Worm (Caenorhabditis elegans) whole organism, L4 larva: ENCODE measurements around the gene C50F4.9.

ENCODE experiments used
- D1046.2 ChIP-seq: fragments of 200-800 bp; sonication (Bioruptor generic); IDR thresholded peaks from 2 replicates; pipeline ENCODE4 v1.3.6; 2022; ENCODE audit warnings: missing genetic modification characterization, missing compliant biosample characterization
- F26F4.8 ChIP-seq: fragments of 200-800 bp; sonication (Bioruptor generic); conservative IDR thresholded peaks from 2 replicates; pipeline ENCODE4 v1.3.6; 2022; ENCODE audit warnings: missing genetic modification characterization, missing compliant biosample characterization
- F44E2.7 ChIP-seq: fragments of 200-800 bp; sonication (Bioruptor generic); IDR thresholded peaks from 2 replicates; pipeline ENCODE4 v2.1.2; 2022; ENCODE audit warnings: missing genetic modification characterization, missing compliant biosample characterization
- R02D3.7 ChIP-seq: fragments of 150-350 bp; sonication (generic microtip); optimal IDR thresholded peaks from 3 replicates; lab custom pipeline; 2014; ENCODE audit warnings: missing biosample characterization, missing genetic modification characterization
- T26A8.4 ChIP-seq: fragments of 200-800 bp; sonication (Bioruptor generic); IDR thresholded peaks from 2 replicates; pipeline ENCODE4 v1.3.6; 2022; ENCODE audit warnings: missing genetic modification characterization, missing compliant biosample characterization
- Y105C5A.15 ChIP-seq: fragments of 200-800 bp; sonication (Bioruptor generic); IDR thresholded peaks from 2 replicates; pipeline ENCODE4 v1.3.6; 2022; ENCODE audit warnings: missing genetic modification characterization, missing compliant biosample characterization
- Y48G9A.11 ChIP-seq: fragments of 200-800 bp; sonication (Bioruptor generic); IDR thresholded peaks from 2 replicates; pipeline ENCODE4 v1.3.6; 2022; ENCODE audit warnings: missing genetic modification reagents, missing genetic modification characterization, missing compliant biosample characterization
- Y5F2A.4 ChIP-seq: fragments of 200-800 bp; sonication (Bioruptor generic); optimal IDR thresholded peaks from 2 replicates; lab custom pipeline; 2018; ENCODE audit warnings: mild to moderate bottlenecking, missing genetic modification characterization, missing compliant biosample characterization
- aly-2 ChIP-seq: sonication (generic microtip); optimal IDR thresholded peaks from 2 replicates; lab custom pipeline; 2018; ENCODE audit warnings: missing biosample characterization, missing genetic modification characterization
- ama-1 ChIP-seq: fragments of 150-350 bp; optimal IDR thresholded peaks from 2 replicates; lab custom pipeline; 2014; ENCODE audit warnings: inconsistent platforms, mixed read lengths
- attf-4 ChIP-seq: sonication (generic microtip); optimal IDR thresholded peaks from 3 replicates; lab custom pipeline; 2017; ENCODE audit warnings: missing biosample characterization, missing genetic modification characterization
- ceh-82 ChIP-seq: sonication (generic microtip); optimal IDR thresholded peaks from 2 replicates; lab custom pipeline; 2017; ENCODE audit warnings: missing biosample characterization, missing genetic modification characterization
- cey-2 ChIP-seq: sonication (generic microtip); optimal IDR thresholded peaks from 3 replicates; lab custom pipeline; 2017; ENCODE audit warnings: missing genetic modification characterization, mild to moderate bottlenecking, missing compliant biosample characterization, antibody characterized with exemption, borderline replicate concordance; ENCODE audit not compliant: insufficient read depth
- ctbp-1 ChIP-seq: fragments of 200-800 bp; sonication (Bioruptor generic); IDR thresholded peaks from 2 replicates; pipeline ENCODE4 v1.3.6; 2022; ENCODE audit warnings: missing genetic modification reagents, missing genetic modification characterization, missing compliant biosample characterization
- daf-8 ChIP-seq: fragments of 200-800 bp; sonication (Bioruptor generic); IDR thresholded peaks from 2 replicates; pipeline ENCODE4 v1.3.6; 2022; ENCODE audit warnings: missing genetic modification characterization, missing compliant biosample characterization
- dmd-6 ChIP-seq: fragments of 200-800 bp; sonication (Bioruptor generic); IDR thresholded peaks from 2 replicates; pipeline ENCODE4 v1.3.6; 2022; ENCODE audit warnings: missing genetic modification reagents, missing genetic modification characterization, missing compliant biosample characterization
- dmd-8 ChIP-seq: fragments of 200-800 bp; sonication (Bioruptor generic); IDR thresholded peaks from 2 replicates; pipeline ENCODE4 v1.3.6; 2022; ENCODE audit warnings: missing genetic modification characterization, missing compliant biosample characterization
- dmd-9 ChIP-seq: fragments of 200-800 bp; sonication (Bioruptor generic); IDR thresholded peaks from 2 replicates; pipeline ENCODE4 v1.3.6; 2022; ENCODE audit warnings: missing genetic modification reagents, missing genetic modification characterization, missing compliant biosample characterization
- dve-1 ChIP-seq: sonication (generic microtip); optimal IDR thresholded peaks from 2 replicates; lab custom pipeline; 2017; ENCODE audit warnings: antibody characterized with exemption, mild to moderate bottlenecking, missing genetic modification characterization, missing compliant biosample characterization; ENCODE audit not compliant: insufficient read depth
- egl-43 ChIP-seq: fragments of 200-800 bp; sonication (Bioruptor generic); IDR thresholded peaks from 2 replicates; pipeline ENCODE4 v1.3.6; 2022; ENCODE audit warnings: missing genetic modification reagents, missing genetic modification characterization, missing compliant biosample characterization
- fkh-10 ChIP-seq: fragments of 150-350 bp; optimal IDR thresholded peaks from 2 replicates; lab custom pipeline; 2014; ENCODE audit warnings: missing biosample characterization, missing genetic modification reagents, missing genetic modification characterization
- fos-1 ChIP-seq: fragments of 150-350 bp; optimal IDR thresholded peaks from 2 replicates; lab custom pipeline; 2014; ENCODE audit warnings: missing biosample characterization, missing genetic modification characterization
- hif-1 ChIP-seq, 2 experiments: sonication (generic microtip); optimal IDR thresholded peaks; 2 replicates each; lab custom pipeline; 2016 to 2017; ENCODE audit warnings: missing compliant biosample characterization in 2 of 2, missing genetic modification characterization in 2 of 2, missing genetic modification reagents in 2 of 2, missing genotype in 2 of 2, mild to moderate bottlenecking in 1 of 2
- hlh-30 ChIP-seq: sonication (generic microtip); optimal IDR thresholded peaks from 2 replicates; lab custom pipeline; 2017; ENCODE audit warnings: antibody characterized with exemption, mild to moderate bottlenecking, missing genetic modification characterization, missing compliant biosample characterization; ENCODE audit not compliant: insufficient read depth
- lin-1 ChIP-seq: fragments of 200-800 bp; sonication (Bioruptor generic); IDR thresholded peaks from 2 replicates; pipeline ENCODE4 v1.3.6; 2022; ENCODE audit warnings: missing genetic modification reagents, missing genetic modification characterization, missing compliant biosample characterization
- lin-13 ChIP-seq: fragments of 150-350 bp; optimal IDR thresholded peaks from 2 replicates; lab custom pipeline; 2014; ENCODE audit warnings: missing biosample characterization, missing genetic modification reagents, missing genetic modification characterization
- lir-3 ChIP-seq: sonication (generic microtip); optimal IDR thresholded peaks from 2 replicates; lab custom pipeline; 2016; ENCODE audit warnings: mild to moderate bottlenecking, missing genetic modification characterization, missing compliant biosample characterization
- madf-9 ChIP-seq: fragments of 200-800 bp; sonication (Bioruptor generic); conservative IDR thresholded peaks from 2 replicates; pipeline ENCODE4 v1.3.6; 2022; ENCODE audit warnings: missing genetic modification reagents, missing genetic modification characterization, missing compliant biosample characterization
- mdl-1 ChIP-seq, 2 experiments: fragments of 150-350 bp in 1 of 2; sonication (generic microtip) in 1 of 2; optimal IDR thresholded peaks; 2 replicates each; lab custom pipeline; 2014 to 2017; ENCODE audit warnings: missing biosample characterization in 2 of 2, missing genetic modification characterization in 2 of 2
- mep-1 ChIP-seq: fragments of 150-350 bp; sonication (generic microtip); optimal IDR thresholded peaks from 3 replicates; lab custom pipeline; 2014; ENCODE audit warnings: missing biosample characterization, missing genetic modification characterization
- mes-2 ChIP-seq: sonication (generic microtip); optimal IDR thresholded peaks from 2 replicates; lab custom pipeline; 2016; ENCODE audit warnings: missing genotype, mild to moderate bottlenecking, missing genetic modification characterization, missing compliant biosample characterization; ENCODE audit not compliant: poor library complexity, severe bottlenecking
- mxl-2 ChIP-seq: fragments of 200-800 bp; sonication (Bioruptor generic); conservative IDR thresholded peaks from 2 replicates; pipeline ENCODE4 v1.3.6; 2022; ENCODE audit warnings: missing genetic modification reagents, missing genetic modification characterization, missing compliant biosample characterization
- mxl-3 ChIP-seq: fragments of 200-800 bp; sonication (Bioruptor generic); optimal IDR thresholded peaks from 2 replicates; lab custom pipeline; 2018; ENCODE audit warnings: mild to moderate bottlenecking, missing genetic modification characterization, missing compliant biosample characterization
- nhr-10 ChIP-seq: fragments of 150-350 bp; optimal IDR thresholded peaks from 2 replicates; lab custom pipeline; 2014; ENCODE audit warnings: missing biosample characterization, missing genetic modification characterization
- nhr-102 ChIP-seq: sonication (generic microtip); optimal IDR thresholded peaks from 2 replicates; lab custom pipeline; 2016; ENCODE audit warnings: mild to moderate bottlenecking, missing genetic modification characterization, moderate library complexity, missing compliant biosample characterization
- nhr-11 ChIP-seq: fragments of 150-350 bp; optimal IDR thresholded peaks from 2 replicates; lab custom pipeline; 2014; ENCODE audit warnings: missing biosample characterization, missing genetic modification characterization
- nhr-111 ChIP-seq: fragments of 200-800 bp; sonication (Bioruptor generic); optimal IDR thresholded peaks from 2 replicates; lab custom pipeline; 2018; ENCODE audit warnings: mild to moderate bottlenecking, missing genetic modification characterization, missing compliant biosample characterization
- nhr-237 ChIP-seq: sonication (generic microtip); optimal IDR thresholded peaks from 2 replicates; lab custom pipeline; 2017; ENCODE audit warnings: missing biosample characterization, missing genetic modification characterization
- nhr-48 ChIP-seq: sonication (generic microtip); optimal IDR thresholded peaks from 2 replicates; lab custom pipeline; 2016; ENCODE audit warnings: mild to moderate bottlenecking, missing genetic modification characterization, missing compliant biosample characterization
- nhr-77 ChIP-seq: fragments of 150-350 bp; optimal IDR thresholded peaks from 2 replicates; lab custom pipeline; 2014; ENCODE audit warnings: missing biosample characterization, missing genetic modification characterization
- pha-4 ChIP-seq, 2 experiments: fragments of 150-350 bp in 1 of 2; fragments of 200-800 bp in 1 of 2; sonication (Bioruptor generic) in 1 of 2; IDR thresholded peaks in 1 of 2; optimal IDR thresholded peaks in 1 of 2; 2 replicates each; pipeline versions ENCODE4 v1.3.6 to Lab custom; 2014 to 2022; ENCODE audit warnings: missing genetic modification characterization in 2 of 2, missing genetic modification reagents in 2 of 2, missing biosample characterization in 1 of 2, missing compliant biosample characterization in 1 of 2
- skn-1 ChIP-seq: fragments of 150-350 bp; optimal IDR thresholded peaks from 2 replicates; lab custom pipeline; 2014; ENCODE audit warnings: missing biosample characterization, missing genetic modification characterization
- tag-97 ChIP-seq: fragments of 200-800 bp; sonication (Bioruptor generic); IDR thresholded peaks from 2 replicates; pipeline ENCODE4 v1.3.6; 2022; ENCODE audit warnings: missing genetic modification characterization, missing compliant biosample characterization
- tra-1 ChIP-seq: fragments of 200-800 bp; sonication (Bioruptor generic); IDR thresholded peaks from 2 replicates; pipeline ENCODE4 v1.3.6; 2022; ENCODE audit warnings: missing genetic modification reagents, missing genetic modification characterization, missing compliant biosample characterization
- unc-39 ChIP-seq: sonication (generic microtip); optimal IDR thresholded peaks from 2 replicates; lab custom pipeline; 2017; ENCODE audit warnings: missing biosample characterization, missing genetic modification characterization
- unc-62 ChIP-seq, 3 experiments: fragments of 150-350 bp in 1 of 3; sonication (generic microtip); optimal IDR thresholded peaks in 2 of 3; peaks in 1 of 3; 1 replicate in 1 of 3; 2 replicates in 2 of 3; lab custom pipeline; 2014 to 2017; ENCODE audit warnings: missing biosample characterization in 3 of 3, missing genetic modification characterization in 3 of 3, missing genetic modification reagents in 3 of 3, missing genotype in 1 of 3
- zag-1 ChIP-seq: fragments of 150-350 bp; optimal IDR thresholded peaks from 2 replicates; lab custom pipeline; 2014; ENCODE audit warnings: missing biosample characterization, missing genetic modification characterization
- zip-11 ChIP-seq: fragments of 200-800 bp; sonication (Bioruptor generic); IDR thresholded peaks from 2 replicates; pipeline ENCODE4 v1.3.6; 2022; ENCODE audit warnings: missing genetic modification characterization, missing compliant biosample characterization
- zip-2 ChIP-seq: fragments of 150-350 bp; optimal IDR thresholded peaks from 2 replicates; lab custom pipeline; 2014; ENCODE audit warnings: missing biosample characterization, missing genetic modification characterization

Gene C50F4.9

DNA sequence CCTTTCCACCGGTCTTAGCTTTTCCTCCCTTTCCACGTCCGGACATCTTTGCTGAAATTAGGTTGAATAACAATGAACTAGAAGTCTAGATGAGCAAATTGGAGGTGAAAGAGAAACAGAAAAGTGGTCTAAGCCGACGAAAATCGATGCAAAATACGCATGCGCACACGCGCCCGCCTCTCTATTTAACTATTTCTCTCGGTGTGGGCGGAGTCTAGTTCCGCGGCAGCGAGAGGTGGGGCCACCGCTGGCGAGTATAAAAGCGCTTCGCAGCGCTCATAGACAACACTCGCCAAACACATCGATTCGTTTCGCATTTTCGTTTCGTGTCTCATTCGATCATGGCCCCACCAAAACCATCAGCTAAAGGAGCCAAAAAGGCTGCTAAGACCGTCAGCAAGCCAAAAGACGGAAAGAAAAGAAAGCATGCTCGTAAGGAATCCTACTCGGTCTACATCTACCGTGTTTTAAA is 21.3 kb upstream of the C50F4.9 start, which contains the start of the genes his-35 and his-41 (continued):
- peak in 1 of 2 experiments; percentile 11 for TF ChIP-seq mdl-1 (tag; optimal IDR thresholded peaks at IDR 0.05; lab: Kevin White, UChicago)
- no peak for TF ChIP-seq unc-39 (tag; lab: Kevin White, UChicago)
- no peak for TF ChIP-seq cey-2
- no peak for TF ChIP-seq zip-2 (tag; lab: Kevin White, UChicago)
- no peak for TF ChIP-seq lir-3 (tag; lab: Kevin White, UChicago)
- no peak for TF ChIP-seq Y105C5A.15 (GFP tag; lab: Robert Waterston, UW)
- TF ChIP-seq D1046.2 (GFP tag; lab: Robert Waterston, UW) = no peak
- no peak for TF ChIP-seq Y5F2A.4 (GFP tag; lab: Kevin White, UChicago)
- TF ChIP-seq madf-9 = no peak
- TF ChIP-seq nhr-10 = no peak
- no peak for TF ChIP-seq skn-1 (tag; lab: Kevin White, UChicago)
- TF ChIP-seq mep-1 = peak; percentile 2
- no peak for TF ChIP-seq ceh-82 (tag; lab: Kevin White, UChicago)
- no peak for TF ChIP-seq fos-1 (tag; lab: Kevin White, UChicago)
- peak; percentile 10 for TF ChIP-seq mxl-3 (GFP tag; lab: Kevin White, UChicago)
- no peak for TF ChIP-seq zag-1 (tag; lab: Kevin White, UChicago)
- no peak for TF ChIP-seq dve-1 (tag; lab: Kevin White, UChicago)
- TF ChIP-seq nhr-111 (GFP tag; lab: Kevin White, UChicago) = no peak
- TF ChIP-seq attf-4 = no peak
- no peak; the same call in 1 of the 2 replicates for TF ChIP-seq pha-4 (GFP tag; IDR thresholded peaks at IDR 0.05; lab: Robert Waterston, UW)
- TF ChIP-seq pha-4 (tag; optimal IDR thresholded peaks at IDR 0.05; lab: Kevin White, UChicago) = no peak
- TF ChIP-seq nhr-102 (tag; lab: Kevin White, UChicago) = peak; percentile 44
- peak; percentile 85 for TF ChIP-seq ama-1 (lab: Kevin White, UChicago)
- TF ChIP-seq lin-13 (GFP tag; lab: Kevin White, UChicago) = no peak
- peak; percentile 76 for TF ChIP-seq nhr-11 (tag; lab: Kevin White, UChicago)
- peak in 1 of 2 experiments; percentile 81 for TF ChIP-seq unc-62 (GFP tag; optimal IDR thresholded peaks at IDR 0.05 in 1 of 2; lab: Kevin White, UChicago)
- TF ChIP-seq unc-62 (tag; optimal IDR thresholded peaks at IDR 0.05; lab: Kevin White, UChicago) = no peak
- TF ChIP-seq dmd-6 (GFP tag; lab: Robert Waterston, UW) = peak; percentile 27; the same call in 1 of the 2 replicates
- TF ChIP-seq ctbp-1 (GFP tag; lab: Robert Waterston, UW) = no peak
- 0 out of 2 replicates have a peak, but pooled peaks have one; percentile 16 for TF ChIP-seq tra-1 (GFP tag; lab: Robert Waterston, UW)
- TF ChIP-seq nhr-77 (tag; lab: Kevin White, UChicago) = no peak
- no peak; the same call in 1 of the 2 replicates for TF ChIP-seq T26A8.4 (GFP tag; lab: Robert Waterston, UW)
- TF ChIP-seq, all 104 proteins: peak for 23

DNA sequence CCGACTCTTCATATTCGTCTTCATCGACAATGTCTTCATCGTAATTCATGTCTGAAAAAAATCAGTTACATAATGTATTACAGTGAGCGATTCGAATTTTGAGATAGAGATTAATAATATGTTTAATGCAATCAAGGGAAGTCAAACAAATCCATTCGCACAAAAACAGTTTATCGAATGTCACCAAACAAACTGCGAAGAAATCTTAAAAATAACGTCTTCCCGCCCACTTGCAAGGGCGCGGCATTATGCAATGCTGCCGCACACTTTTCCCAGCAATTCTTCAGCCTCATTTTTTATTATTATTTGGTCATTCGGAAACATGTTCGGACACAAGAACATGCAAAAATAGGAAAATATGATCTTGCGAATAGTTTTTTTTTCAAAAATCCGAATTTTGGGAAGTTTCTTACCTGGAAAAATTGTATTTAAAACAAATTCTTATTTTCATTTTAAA is 20.2 kb upstream of the C50F4.9 start, which contains the start of gene mdf-1:
mdf-1 (minus strand) TSS at position 51 of the 457 bp plus-strand sequence.
- TF ChIP-seq mes-2 (tag; lab: Kevin White, UChicago) (peak; percentile 91), egl-43 (GFP tag; lab: Robert Waterston, UW) (no peak), R02D3.7 (tag; lab: Kevin White, UChicago) (no peak), F44E2.7 (GFP tag; lab: Robert Waterston, UW) (no peak), dmd-9 (no peak), ama-1 (lab: Kevin White, UChicago) (peak; percentile 84), daf-8 (GFP tag; lab: Robert Waterston, UW) (no peak), aly-2 (tag; lab: Kevin White, UChicago) (no peak), hif-1 (tag; optimal IDR thresholded peaks at IDR 0.05; lab: Kevin White, UChicago) (peak in 1 of 2 experiments; percentile 33), hlh-30 (tag; lab: Kevin White, UChicago) (peak; percentile 58), lin-13 (GFP tag; lab: Kevin White, UChicago) (peak; percentile 54), zip-11 (GFP tag; lab: Robert Waterston, UW) (no peak), Y48G9A.11 (GFP tag; lab: Robert Waterston, UW) (no peak), lin-1 (GFP tag; lab: Robert Waterston, UW) (no peak), dmd-8 (GFP tag; lab: Robert Waterston, UW) (no peak), nhr-11 (tag; lab: Kevin White, UChicago) (peak; percentile 26), unc-39 (tag; lab: Kevin White, UChicago) (no peak), nhr-48 (tag; lab: Kevin White, UChicago) (no peak), attf-4 (no peak), mxl-2 (GFP tag; lab: Robert Waterston, UW) (no peak), tag-97 (GFP tag; lab: Robert Waterston, UW) (no peak), fkh-10 (GFP tag; lab: Kevin White, UChicago) (no peak), F26F4.8 (GFP tag; lab: Robert Waterston, UW) (no peak), mxl-3 (GFP tag; lab: Kevin White, UChicago) (no peak), nhr-237 (no peak)
